Worm (Caenorhabditis elegans) whole organism, L1 larva: ENCODE results near the gene gck-4.

Experiments
- Y116A8C.19 ChIP-seq: sonication (generic microtip); optimal IDR thresholded peaks from 2 replicates; lab custom pipeline; 2016; ENCODE audit warnings: missing compliant biosample characterization, missing genetic modification characterization, borderline replicate concordance
- ama-1 ChIP-seq: fragments of 150-350 bp; optimal IDR thresholded peaks from 2 replicates; lab custom pipeline; 2014
- blmp-1 ChIP-seq: fragments of 150-350 bp; optimal IDR thresholded peaks from 2 replicates; lab custom pipeline; 2014; ENCODE audit warnings: missing biosample characterization, missing genetic modification characterization
- ceh-8 ChIP-seq: fragments of 200-800 bp; sonication (Bioruptor generic); optimal IDR thresholded peaks from 2 replicates; lab custom pipeline; 2018; ENCODE audit warnings: mild to moderate bottlenecking, missing genetic modification characterization, moderate library complexity, missing compliant biosample characterization
- ceh-82 ChIP-seq, 3 experiments: fragments of 150-350 bp in 1 of 3; sonication (generic microtip) in 2 of 3; optimal IDR thresholded peaks; 2 replicates each; lab custom pipeline; 2014 to 2017; ENCODE audit warnings: missing biosample characterization in 3 of 3, missing genetic modification characterization in 3 of 3
- elt-2 ChIP-seq: sonication (generic microtip); optimal IDR thresholded peaks from 2 replicates; lab custom pipeline; 2016; ENCODE audit warnings: missing genetic modification characterization, mild to moderate bottlenecking, inconsistent platforms, missing compliant biosample characterization, missing genetic modification reagents
- fkh-10 ChIP-seq: sonication (generic microtip); optimal IDR thresholded peaks from 2 replicates; lab custom pipeline; 2017; ENCODE audit warnings: missing biosample characterization, missing genetic modification reagents, missing genetic modification characterization
- fkh-8 ChIP-seq: sonication (generic microtip); optimal IDR thresholded peaks from 2 replicates; lab custom pipeline; 2016; ENCODE audit warnings: mild to moderate bottlenecking, missing genetic modification characterization, missing compliant biosample characterization
- grh-1 ChIP-seq: fragments of 200-800 bp; sonication (Bioruptor generic); IDR thresholded peaks from 2 replicates; pipeline ENCODE4 v1.3.6; 2022; ENCODE audit warnings: missing genetic modification reagents, missing genetic modification characterization, missing compliant biosample characterization
- lin-13 ChIP-seq: fragments of 150-350 bp; optimal IDR thresholded peaks from 2 replicates; lab custom pipeline; 2014; ENCODE audit warnings: missing biosample characterization, missing genetic modification reagents, missing genetic modification characterization
- lin-14 ChIP-seq: fragments of 200-800 bp; sonication (Bioruptor generic); optimal IDR thresholded peaks from 2 replicates; lab custom pipeline; 2018; ENCODE audit warnings: mild to moderate bottlenecking, missing genetic modification characterization, moderate library complexity, missing compliant biosample characterization
- lin-35 ChIP-seq, 2 experiments: fragments of 150-350 bp; optimal IDR thresholded peaks; 2 replicates each; lab custom pipeline; 2014; ENCODE audit warnings: missing biosample characterization in 2 of 2, missing genetic modification characterization in 2 of 2, missing genetic modification reagents in 2 of 2
- lsy-2 ChIP-seq, 2 experiments: fragments of 150-350 bp; optimal IDR thresholded peaks; 2 replicates each; lab custom pipeline; 2014; ENCODE audit warnings: missing biosample characterization in 2 of 2, missing genetic modification characterization in 2 of 2
- mab-9 ChIP-seq: fragments of 200-800 bp; sonication (Bioruptor generic); IDR thresholded peaks from 2 replicates; pipeline ENCODE4 v1.3.6; 2022; ENCODE audit warnings: missing genetic modification reagents, missing genetic modification characterization, missing compliant biosample characterization
- mdl-1 ChIP-seq, 2 experiments: fragments of 150-350 bp; optimal IDR thresholded peaks; 2 replicates each; lab custom pipeline; 2014 to 2017; ENCODE audit warnings: missing biosample characterization in 2 of 2, missing genetic modification characterization in 2 of 2, inconsistent platforms in 1 of 2
- nhr-12 ChIP-seq: sonication (generic microtip); optimal IDR thresholded peaks from 2 replicates; lab custom pipeline; 2017; ENCODE audit warnings: missing biosample characterization, missing genetic modification characterization
- nhr-19 ChIP-seq: fragments of 200-800 bp; sonication (Bioruptor generic); conservative IDR thresholded peaks from 2 replicates; pipeline ENCODE4 v1.3.6; 2022; ENCODE audit warnings: missing genetic modification characterization, missing compliant biosample characterization
- nhr-20 ChIP-seq: sonication (generic microtip); optimal IDR thresholded peaks from 2 replicates; lab custom pipeline; 2016; ENCODE audit warnings: mild to moderate bottlenecking, missing genetic modification characterization, missing compliant biosample characterization
- nhr-237 ChIP-seq: fragments of 150-350 bp; optimal IDR thresholded peaks from 2 replicates; lab custom pipeline; 2014; ENCODE audit warnings: missing biosample characterization, missing genetic modification characterization
- nhr-71 ChIP-seq: sonication (generic microtip); optimal IDR thresholded peaks from 2 replicates; lab custom pipeline; 2016; ENCODE audit warnings: mild to moderate bottlenecking, missing genetic modification characterization, moderate library complexity, missing compliant biosample characterization
- nhr-76 ChIP-seq: sonication (generic microtip); optimal IDR thresholded peaks from 2 replicates; lab custom pipeline; 2017; ENCODE audit warnings: missing biosample characterization, missing genetic modification characterization
- nhr-84 ChIP-seq: sonication (generic microtip); optimal IDR thresholded peaks from 2 replicates; lab custom pipeline; 2017; ENCODE audit warnings: missing biosample characterization, missing genetic modification characterization
- nhr-90 ChIP-seq: sonication (generic microtip); optimal IDR thresholded peaks from 2 replicates; lab custom pipeline; 2016; ENCODE audit warnings: mild to moderate bottlenecking, missing genetic modification characterization, missing compliant biosample characterization; ENCODE audit not compliant: poor library complexity
- pag-3 ChIP-seq: sonication (generic microtip); optimal IDR thresholded peaks from 2 replicates; lab custom pipeline; 2017; ENCODE audit warnings: missing genetic modification characterization, mild to moderate bottlenecking, missing compliant biosample characterization, antibody characterized with exemption, borderline replicate concordance; ENCODE audit not compliant: insufficient read depth
- pqm-1 ChIP-seq: sonication (generic microtip); optimal IDR thresholded peaks from 3 replicates; lab custom pipeline; 2017; ENCODE audit warnings: missing biosample characterization, missing genetic modification characterization
- rnt-1 ChIP-seq: sonication (generic microtip); optimal IDR thresholded peaks from 2 replicates; lab custom pipeline; 2016; ENCODE audit warnings: mild to moderate bottlenecking, missing genetic modification characterization, moderate library complexity, missing compliant biosample characterization
- skn-1 ChIP-seq: fragments of 150-350 bp; optimal IDR thresholded peaks from 2 replicates; lab custom pipeline; 2014; ENCODE audit warnings: missing biosample characterization, missing genetic modification characterization
- snpc-4 ChIP-seq: fragments of 150-350 bp; optimal IDR thresholded peaks from 2 replicates; lab custom pipeline; 2014; ENCODE audit warnings: missing biosample characterization, missing genetic modification characterization
- snu-23 ChIP-seq: sonication (generic microtip); optimal IDR thresholded peaks from 2 replicates; lab custom pipeline; 2016; ENCODE audit warnings: missing genetic modification characterization, missing compliant biosample characterization
- swsn-7 ChIP-seq: sonication (generic microtip); optimal IDR thresholded peaks from 2 replicates; lab custom pipeline; 2016; ENCODE audit warnings: missing genetic modification characterization, missing compliant biosample characterization
- tbx-2 ChIP-seq: sonication (generic microtip); optimal IDR thresholded peaks from 2 replicates; lab custom pipeline; 2016; ENCODE audit warnings: missing genetic modification characterization, missing compliant biosample characterization
- unc-130 ChIP-seq: fragments of 150-350 bp; optimal IDR thresholded peaks from 2 replicates; lab custom pipeline; 2017; ENCODE audit warnings: missing biosample characterization, missing genetic modification characterization, inconsistent platforms
- unc-30 ChIP-seq: sonication (generic microtip); optimal IDR thresholded peaks from 2 replicates; lab custom pipeline; 2017; ENCODE audit warnings: missing biosample characterization, missing genetic modification characterization
- zag-1 ChIP-seq: fragments of 150-350 bp; optimal IDR thresholded peaks from 2 replicates; lab custom pipeline; 2014; ENCODE audit warnings: missing biosample characterization, missing genetic modification characterization
- ztf-4 ChIP-seq: fragments of 150-350 bp; optimal IDR thresholded peaks from 2 replicates; lab custom pipeline; 2014; ENCODE audit warnings: missing biosample characterization, missing genetic modification characterization

gck-4 gene

ce11 chrX:13633876-13634479, 43.0 kb upstream of the gck-4 start (continued):
- TF ChIP-seq zag-1 (tag; lab: Kevin White, UChicago) (no peak), nhr-76 (no peak), pqm-1 (tag; lab: Kevin White, UChicago) (no peak), lin-13 (GFP tag; lab: Kevin White, UChicago) (no peak), unc-30 (tag; lab: Kevin White, UChicago) (no peak), ceh-82 (tag; optimal IDR thresholded peaks at IDR 0.05; lab: Kevin White, UChicago) (no peak), fkh-10 (GFP tag; lab: Kevin White, UChicago) (peak; percentile 65), ceh-8 (no peak)

ce11 chrX:13637526-13637925, 39.5 kb upstream of the gck-4 start:
- TF ChIP-seq nhr-90 (tag; lab: Kevin White, UChicago) (no peak), elt-2 (tag; lab: Kevin White, UChicago) (no peak), ceh-82 (tag; optimal IDR thresholded peaks at IDR 0.05; lab: Kevin White, UChicago) (no peak), Y116A8C.19 (tag; lab: Kevin White, UChicago) (no peak), fkh-8 (tag; lab: Kevin White, UChicago) (no peak), rnt-1 (peak; percentile 58), lin-14 (GFP tag; lab: Kevin White, UChicago) (peak; percentile 30), fkh-10 (GFP tag; lab: Kevin White, UChicago) (no peak), ceh-8 (no peak), ztf-4 (tag; lab: Kevin White, UChicago) (no peak), snu-23 (peak; percentile 22), nhr-71 (tag; lab: Kevin White, UChicago) (peak; percentile 41), lin-35 (GFP tag; optimal IDR thresholded peaks at IDR 0.05; lab: Kevin White, UChicago) (no peak), tbx-2 (tag; lab: Kevin White, UChicago) (no peak), blmp-1 (tag; lab: Kevin White, UChicago) (no peak), nhr-76 (no peak), grh-1 (GFP tag; lab: Robert Waterston, UW) (no peak), ama-1 (lab: Kevin White, UChicago) (no peak), snpc-4 (tag; lab: Kevin White, UChicago) (no peak), lsy-2 (tag; optimal IDR thresholded peaks at IDR 0.05; lab: Kevin White, UChicago) (peak in 1 of 2 experiments; percentile 9)
- TF ChIP-seq, all 84 proteins: peak for 5

- no peak for TF ChIP-seq mab-9 (GFP tag; lab: Robert Waterston, UW)
- TF ChIP-seq nhr-19 (GFP tag; lab: Robert Waterston, UW): peak; percentile 37
- peak; percentile 38 for TF ChIP-seq unc-130 (tag; lab: Kevin White, UChicago)
- TF ChIP-seq nhr-84 (tag; lab: Kevin White, UChicago): no peak
- peak in 1 of 2 experiments; percentile 21 for TF ChIP-seq lsy-2 (tag; optimal IDR thresholded peaks at IDR 0.05; lab: Kevin White, UChicago)
- TF ChIP-seq lin-14 (GFP tag; lab: Kevin White, UChicago): peak; percentile 87
- peak; percentile 66 for TF ChIP-seq nhr-71 (tag; lab: Kevin White, UChicago)
- peak in 1 of 2 experiments; percentile 3 for TF ChIP-seq mdl-1 (tag; optimal IDR thresholded peaks at IDR 0.05; lab: Kevin White, UChicago)
- TF ChIP-seq nhr-12 (tag; lab: Kevin White, UChicago): no peak
- TF ChIP-seq skn-1 (tag; lab: Kevin White, UChicago): peak; percentile 3
- peak; percentile 21 for TF ChIP-seq nhr-20
- peak; percentile 42 for TF ChIP-seq snu-23
- TF ChIP-seq Y116A8C.19 (tag; lab: Kevin White, UChicago): no peak
- no peak for TF ChIP-seq fkh-8 (tag; lab: Kevin White, UChicago)
- TF ChIP-seq nhr-237 (tag; lab: Kevin White, UChicago): no peak
- TF ChIP-seq swsn-7 (tag; lab: Kevin White, UChicago): peak; percentile 24
- TF ChIP-seq pag-3 (tag; lab: Kevin White, UChicago): no peak
- no peak for TF ChIP-seq blmp-1 (tag; lab: Kevin White, UChicago)
- TF ChIP-seq rnt-1: peak; percentile 83
- TF ChIP-seq, all 84 proteins: peak for 11
Measured at ce11 chrX:13638351-13638958, 38.5 kb upstream of the gck-4 start.
